Fruit fly (Drosophila melanogaster): ENCODE measurements around the gene CG9377.
A peak's percentile ranks its signal among the peaks of the same experiment; 100 is the strongest.

CG9377 gene

DNA sequence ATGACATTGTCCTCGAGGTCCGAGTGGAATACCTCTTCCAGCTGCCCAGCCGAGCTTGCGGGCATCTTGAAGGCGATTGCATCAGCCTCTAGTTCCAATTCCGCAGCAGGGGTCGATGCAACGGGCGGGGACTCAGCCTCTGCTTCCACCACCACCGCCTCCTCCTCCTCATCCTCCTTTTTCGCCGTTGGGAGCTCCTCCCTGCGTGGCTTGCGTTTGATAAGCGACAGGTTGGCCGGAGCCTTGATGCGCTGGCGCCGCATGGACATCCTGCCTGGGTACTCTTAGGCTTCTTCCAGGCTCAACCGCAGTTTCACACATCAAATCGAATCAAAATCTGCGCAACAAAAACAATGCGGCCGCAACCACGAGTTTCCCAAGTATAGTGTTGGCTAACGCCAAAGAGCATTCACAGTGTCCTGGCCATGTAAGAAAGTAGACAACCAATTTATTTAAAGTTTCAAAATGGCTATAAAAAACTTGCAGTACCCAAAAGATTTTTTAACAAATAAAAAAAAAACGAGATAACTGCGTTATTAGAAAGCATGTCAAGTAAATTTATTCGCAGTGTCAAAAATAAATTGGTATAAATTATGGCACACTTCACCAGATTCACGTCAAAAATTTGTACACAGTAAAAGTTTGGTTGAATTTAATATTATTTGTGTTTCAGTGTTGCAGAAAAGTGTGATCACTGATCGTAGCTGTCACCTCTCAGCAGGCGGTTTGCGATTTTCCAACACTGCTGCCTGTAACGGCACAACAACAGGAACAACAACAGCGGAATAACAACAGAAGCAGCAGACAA is 12.3 kb upstream of the CG9377 start, which contains the start of the genes Bdp1 and CG6565 (continued):
- TF ChIP-seq CG1529 (GFP tag; optimal IDR thresholded peaks at IDR 0.05), result peak; percentile 95
- TF ChIP-seq sd (tag; optimal IDR thresholded peaks at IDR 0.05), result peak; percentile 90
- peak; percentile 97 for TF ChIP-seq CG4854 (GFP tag; optimal IDR thresholded peaks at IDR 0.05)
- peak; percentile 58 for TF ChIP-seq CG17912 (GFP tag; optimal IDR thresholded peaks at IDR 0.05)
- peak; percentile 99 for TF ChIP-seq shn (GFP tag; optimal IDR thresholded peaks at IDR 0.05)
- TF ChIP-seq unc-4 (GFP tag; IDR thresholded peaks at IDR 0.05; ENCODE audit: partially characterized antibody), result no peak
- peak; percentile 84 for TF ChIP-seq Awh (GFP tag; IDR thresholded peaks at IDR 0.05)
- TF ChIP-seq GATAe (GFP tag; conservative IDR thresholded peaks at IDR 0.05), result peak; percentile 79
- peak; percentile 95 for TF ChIP-seq Ets97D (GFP tag; optimal IDR thresholded peaks at IDR 0.05)
- peak; percentile 100 for TF ChIP-seq CG8290 (GFP tag; optimal IDR thresholded peaks at IDR 0.05)
- TF ChIP-seq CG8290 (tag; optimal IDR thresholded peaks at IDR 0.05), result peak; percentile 87 to 99
- TF ChIP-seq CG42726 (GFP tag; IDR thresholded peaks at IDR 0.05; ENCODE audit: partially characterized antibody), result no peak
- peak; percentile 99 for TF ChIP-seq CG1602 (GFP tag; optimal IDR thresholded peaks at IDR 0.05)
- TF ChIP-seq trem (tag; optimal IDR thresholded peaks at IDR 0.05), result peak; percentile 78
- no peak for TF ChIP-seq hbn (GFP tag; IDR thresholded peaks at IDR 0.05; ENCODE audit: partially characterized antibody)
- TF ChIP-seq CG15011 (GFP tag; optimal IDR thresholded peaks at IDR 0.05), result peak; percentile 94
- TF ChIP-seq CG10543 (GFP tag; optimal IDR thresholded peaks at IDR 0.05), result peak; percentile 98
- peak; percentile 95 for TF ChIP-seq PHDP (tag; optimal IDR thresholded peaks at IDR 0.05)
- TF ChIP-seq CG6689 (GFP tag; IDR thresholded peaks at IDR 0.05), result peak; percentile 98
- TF ChIP-seq Hmr (GFP tag; optimal IDR thresholded peaks at IDR 0.05), result peak; percentile 97
- TF ChIP-seq CG13624 (GFP tag; optimal IDR thresholded peaks at IDR 0.05), result peak; percentile 99
- peak; percentile 88 for TF ChIP-seq CG6854 (GFP tag; optimal IDR thresholded peaks at IDR 0.05)
- TF ChIP-seq MBD-R2 (GFP tag; IDR thresholded peaks at IDR 0.05), result peak; percentile 87
- TF ChIP-seq CG15601 (tag; optimal IDR thresholded peaks at IDR 0.05), result peak; percentile 93
- TF ChIP-seq Jarid2 (GFP tag; optimal IDR thresholded peaks at IDR 0.05), result no peak
- peak; percentile 50 for TF ChIP-seq CTCF (GFP tag; optimal IDR thresholded peaks at IDR 0.05)
- TF ChIP-seq CG18011 (GFP tag; optimal IDR thresholded peaks at IDR 0.05), result peak; percentile 89
- TF ChIP-seq dati (GFP tag; IDR thresholded peaks at IDR 0.05), result peak; percentile 60
- peak; percentile 96 for TF ChIP-seq org-1 (GFP tag; optimal IDR thresholded peaks at IDR 0.05)
- peak; percentile 97 for TF ChIP-seq dysf (GFP tag; IDR thresholded peaks at IDR 0.05)
- TF ChIP-seq CG30431 (GFP tag; optimal IDR thresholded peaks at IDR 0.05), result peak; percentile 98
- peak; percentile 87 for TF ChIP-seq CG17802 (tag; optimal IDR thresholded peaks at IDR 0.05)
- peak; percentile 96 for TF ChIP-seq Six4 (GFP tag; optimal IDR thresholded peaks at IDR 0.05)
- TF ChIP-seq Hr39 (optimal IDR thresholded peaks at IDR 0.05), result no peak
- TF ChIP-seq Hr51 (GFP tag; optimal IDR thresholded peaks at IDR 0.05), result peak; percentile 96 to 98
- peak; percentile 99 for TF ChIP-seq CG4424 (GFP tag; optimal IDR thresholded peaks at IDR 0.05)
- peak; percentile 94 for TF ChIP-seq Poxn (GFP tag; IDR thresholded peaks at IDR 0.05)
- peak; percentile 96 for TF ChIP-seq CG3065 (GFP tag; optimal IDR thresholded peaks at IDR 0.05)
- peak; percentile 93 for TF ChIP-seq Asciz (GFP tag; optimal IDR thresholded peaks at IDR 0.05)
- TF ChIP-seq Ssrp (tag; optimal IDR thresholded peaks at IDR 0.05), result peak; percentile 98
- peak; percentile 94 for TF ChIP-seq CG4730 (GFP tag; IDR thresholded peaks at IDR 0.05)
- peak; percentile 95 for TF ChIP-seq ranshi (GFP tag; IDR thresholded peaks at IDR 0.05)
- TF ChIP-seq klu (GFP tag; IDR thresholded peaks at IDR 0.05), result peak; percentile 97
- peak; percentile 44 for TF ChIP-seq CG9797 (GFP tag; optimal IDR thresholded peaks at IDR 0.05)
- peak; percentile 82 for TF ChIP-seq run (tag; optimal IDR thresholded peaks at IDR 0.05)
- TF ChIP-seq wdn (GFP tag; IDR thresholded peaks at IDR 0.05), result peak; percentile 86
- peak; percentile 99 for TF ChIP-seq bab2 (GFP tag; optimal IDR thresholded peaks at IDR 0.05)
- peak; percentile 95 for TF ChIP-seq sug (tag; optimal IDR thresholded peaks at IDR 0.05)
- no peak for TF ChIP-seq chinmo (GFP tag; IDR thresholded peaks at IDR 0.05; ENCODE audit: partially characterized antibody)
- TF ChIP-seq ems (GFP tag; optimal IDR thresholded peaks at IDR 0.05), result peak; percentile 98

All from whole organism, embryonic.